Fruit fly (Drosophila melanogaster): ENCODE data around the gene CG2772.
A peak's percentile ranks its signal among the peaks of the same experiment; 100 is the strongest.

Gene CG2772

dm6 chr2L:3482712-3483111, 36.9 kb downstream of the CG2772 start (continued):
- TF ChIP-seq eg (GFP tag; IDR thresholded peaks at IDR 0.05) (peak; percentile 90), CG8632 (GFP tag; optimal IDR thresholded peaks at IDR 0.05) (peak; percentile 29), acj6 (GFP tag; optimal IDR thresholded peaks at IDR 0.05) (peak; percentile 21), fd85E (GFP tag; optimal IDR thresholded peaks at IDR 0.05) (no peak), CG32006 (GFP tag; optimal IDR thresholded peaks at IDR 0.05) (peak; percentile 83), cyc (GFP tag; optimal IDR thresholded peaks at IDR 0.05) (no peak), CG10631 (GFP tag; optimal IDR thresholded peaks at IDR 0.05) (peak; percentile 50), CG34406 (GFP tag; optimal IDR thresholded peaks at IDR 0.05) (no peak), CG11294 (GFP tag; IDR thresholded peaks at IDR 0.05) (peak; percentile 69), CG6163 (GFP tag; IDR thresholded peaks at IDR 0.05) (peak; percentile 74), CG4318 (GFP tag; optimal IDR thresholded peaks at IDR 0.05) (peak; percentile 64), CG6792 (GFP tag; optimal IDR thresholded peaks at IDR 0.05) (peak; percentile 28), CG11902 (GFP tag; optimal IDR thresholded peaks at IDR 0.05) (no peak), OdsH (GFP tag; optimal IDR thresholded peaks at IDR 0.05) (peak; percentile 59), topi (GFP tag; optimal IDR thresholded peaks at IDR 0.05) (no peak), CG10669 (GFP tag; optimal IDR thresholded peaks at IDR 0.05) (peak; percentile 54), spab (GFP tag; optimal IDR thresholded peaks at IDR 0.05) (peak; percentile 34), svp (GFP tag) (peak; percentile 43), Eip75B (GFP tag; optimal IDR thresholded peaks at IDR 0.05) (no peak), lz (GFP tag; optimal IDR thresholded peaks at IDR 0.05) (no peak), Hr38 (GFP tag; optimal IDR thresholded peaks at IDR 0.05) (no peak), Sox102F (GFP tag; optimal IDR thresholded peaks at IDR 0.05) (no peak), vri (GFP tag; optimal IDR thresholded peaks at IDR 0.05) (no peak), Sox14 (GFP tag; optimal IDR thresholded peaks at IDR 0.05) (peak; percentile 11), esn (GFP tag; optimal IDR thresholded peaks at IDR 0.05) (no peak), Smox (GFP tag; optimal IDR thresholded peaks at IDR 0.05) (no peak)

DNA sequence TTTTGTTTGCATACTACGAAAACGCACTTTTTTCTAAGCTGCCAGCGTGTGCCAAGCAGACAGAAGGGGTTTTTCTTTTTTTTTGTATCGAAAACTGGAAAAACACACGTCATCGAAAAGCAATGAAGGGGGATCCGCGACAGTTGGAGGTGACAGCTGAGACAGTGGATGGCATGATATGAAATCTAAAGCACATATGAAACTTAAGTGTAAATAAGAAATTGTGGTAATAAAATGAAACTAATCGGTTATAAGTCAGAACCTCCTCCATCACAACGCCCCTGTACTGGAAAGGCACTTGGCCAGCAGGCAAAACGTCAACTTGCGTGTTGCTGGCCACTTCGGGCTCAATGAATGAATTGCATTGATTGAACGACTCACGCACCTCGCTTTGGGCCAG, 37.9 kb downstream of the CG2772 start:
- TF ChIP-seq CG31627 (GFP tag; optimal IDR thresholded peaks at IDR 0.05) = no peak
- TF ChIP-seq CG6276 (GFP tag; optimal IDR thresholded peaks at IDR 0.05) = peak; percentile 3
- peak; percentile 28 for TF ChIP-seq CG32006 (GFP tag; optimal IDR thresholded peaks at IDR 0.05)
- TF ChIP-seq eg (GFP tag; IDR thresholded peaks at IDR 0.05) = peak; percentile 57; the same call in 1 of the 3 replicates
- no peak for TF ChIP-seq CG11762 (GFP tag; optimal IDR thresholded peaks at IDR 0.05; ENCODE audit: insufficient read depth)
- TF ChIP-seq Smox (GFP tag; optimal IDR thresholded peaks at IDR 0.05) = no peak
- no peak for TF ChIP-seq CG11902 (GFP tag; optimal IDR thresholded peaks at IDR 0.05)
- 0 out of 3 replicates have a peak, but pooled peaks have one; percentile 30 for TF ChIP-seq CG8119 (GFP tag; IDR thresholded peaks at IDR 0.05)
- no peak for TF ChIP-seq OdsH (GFP tag; optimal IDR thresholded peaks at IDR 0.05)
- TF ChIP-seq CG15336 (GFP tag; IDR thresholded peaks at IDR 0.05) = peak; percentile 57; the same call in 1 of the 2 replicates
- TF ChIP-seq CG6854 (GFP tag; optimal IDR thresholded peaks at IDR 0.05) = no peak
- no peak for TF ChIP-seq CG8319 (GFP tag; optimal IDR thresholded peaks at IDR 0.05)

DNA sequence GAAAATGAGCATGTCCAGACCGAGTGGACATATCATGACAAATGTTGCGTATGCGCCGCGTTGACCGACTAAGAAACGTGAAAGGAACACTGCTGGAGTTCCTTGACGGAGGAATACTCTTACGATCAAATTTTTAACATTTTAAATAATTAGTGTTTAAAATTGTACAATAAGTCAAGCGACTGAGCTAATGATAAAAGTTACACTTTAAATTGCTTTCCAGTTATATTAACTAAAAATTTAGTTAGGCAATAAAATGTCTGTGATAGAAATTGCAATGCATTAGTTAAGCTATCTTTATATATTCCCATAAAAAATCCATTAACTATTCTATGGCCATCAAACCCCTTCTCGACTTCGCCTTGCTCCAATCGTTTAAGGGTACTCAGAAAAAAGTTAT, 39.0 kb downstream of the CG2772 start:
- TF ChIP-seq CG11902 (GFP tag; optimal IDR thresholded peaks at IDR 0.05) (no peak), svp (GFP tag) (peak; percentile 19), CG15336 (GFP tag; IDR thresholded peaks at IDR 0.05) (peak; percentile 28; the same call in 1 of the 2 replicates), CG32006 (GFP tag; optimal IDR thresholded peaks at IDR 0.05) (peak; percentile 54), Hr4 (GFP tag; optimal IDR thresholded peaks at IDR 0.05) (peak; percentile 26), CG8119 (GFP tag; IDR thresholded peaks at IDR 0.05) (peak; percentile 21; the same call in 1 of the 3 replicates), Hr39 (GFP tag; optimal IDR thresholded peaks at IDR 0.05) (no peak), Eip78C (GFP tag) (peak; percentile 52)

dm6 chr2L:3485506-3485905, 39.7 kb downstream of the CG2772 start:
- no peak for TF ChIP-seq Smox (GFP tag; optimal IDR thresholded peaks at IDR 0.05)
- no peak for TF ChIP-seq CG9139 (GFP tag; optimal IDR thresholded peaks at IDR 0.05)
- TF ChIP-seq CG11902 (GFP tag; optimal IDR thresholded peaks at IDR 0.05) = no peak
- no peak for TF ChIP-seq CG11762 (GFP tag; optimal IDR thresholded peaks at IDR 0.05; ENCODE audit: insufficient read depth)
- TF ChIP-seq CG34406 (GFP tag; optimal IDR thresholded peaks at IDR 0.05) = no peak
- peak; percentile 19 for TF ChIP-seq OdsH (GFP tag; optimal IDR thresholded peaks at IDR 0.05)
- TF ChIP-seq Lpt (GFP tag; optimal IDR thresholded peaks at IDR 0.05) = peak; percentile 11
- peak; percentile 4 for TF ChIP-seq net (GFP tag; optimal IDR thresholded peaks at IDR 0.05)
- TF ChIP-seq CG6792 (GFP tag; optimal IDR thresholded peaks at IDR 0.05) = no peak
- no peak for TF ChIP-seq esn (GFP tag; optimal IDR thresholded peaks at IDR 0.05)
- TF ChIP-seq CG1621 (tag; optimal IDR thresholded peaks at IDR 0.05) = no peak
- no peak for TF ChIP-seq spab (GFP tag; optimal IDR thresholded peaks at IDR 0.05)
- 0 out of 3 replicates have a peak, but pooled peaks have one; percentile 16 for TF ChIP-seq CG6163 (GFP tag; IDR thresholded peaks at IDR 0.05)
- TF ChIP-seq CG15336 (GFP tag; IDR thresholded peaks at IDR 0.05) = peak; percentile 66
- TF ChIP-seq fd59A (GFP tag; optimal IDR thresholded peaks at IDR 0.05) = no peak
- TF ChIP-seq ss (GFP tag; optimal IDR thresholded peaks at IDR 0.05) = no peak
- no peak for TF ChIP-seq fd85E (GFP tag; optimal IDR thresholded peaks at IDR 0.05)
- no peak for TF ChIP-seq CG3032 (tag; optimal IDR thresholded peaks at IDR 0.05)
- TF ChIP-seq dsx (GFP tag; optimal IDR thresholded peaks at IDR 0.05; ENCODE audit: poor library complexity, severe bottlenecking) = no peak
- peak; percentile 76 for TF ChIP-seq CG8119 (GFP tag; IDR thresholded peaks at IDR 0.05)
- no peak for TF ChIP-seq cyc (GFP tag; optimal IDR thresholded peaks at IDR 0.05)
- TF ChIP-seq CG10631 (GFP tag; optimal IDR thresholded peaks at IDR 0.05) = no peak
- TF ChIP-seq svp (GFP tag) = peak; percentile 10
- peak; percentile 30 for TF ChIP-seq Eip78C (GFP tag)
